Worm (Caenorhabditis elegans) whole organism, L4 larva: Measurements from ENCODE around the gene F57G12.2.

Source experiments
- F10B5.3 ChIP-seq: sonication (generic microtip); optimal IDR thresholded peaks from 2 replicates; lab custom pipeline; 2016; ENCODE audit warnings: mild to moderate bottlenecking, missing genetic modification characterization, missing compliant biosample characterization
- R02D3.7 ChIP-seq: fragments of 150-350 bp; sonication (generic microtip); optimal IDR thresholded peaks from 3 replicates; lab custom pipeline; 2014; ENCODE audit warnings: missing biosample characterization, missing genetic modification characterization
- Y5F2A.4 ChIP-seq: fragments of 200-800 bp; sonication (Bioruptor generic); optimal IDR thresholded peaks from 2 replicates; lab custom pipeline; 2018; ENCODE audit warnings: mild to moderate bottlenecking, missing genetic modification characterization, missing compliant biosample characterization
- Y75B8A.6 ChIP-seq: fragments of 200-800 bp; sonication (Bioruptor generic); IDR thresholded peaks from 2 replicates; pipeline ENCODE4 v1.3.6; 2022; ENCODE audit warnings: missing genetic modification reagents, missing genetic modification characterization, missing compliant biosample characterization
- ZK337.2 ChIP-seq: fragments of 200-800 bp; sonication (Bioruptor generic); IDR thresholded peaks from 2 replicates; pipeline ENCODE4 v1.3.6; 2022; ENCODE audit warnings: missing genetic modification reagents, missing genetic modification characterization, missing compliant biosample characterization
- aha-1 ChIP-seq: fragments of 150-350 bp; peaks from one replicate; lab custom pipeline; 2014; ENCODE audit warnings: missing biosample characterization, missing genetic modification characterization
- arid-1 ChIP-seq: fragments of 200-800 bp; sonication (Bioruptor generic); conservative IDR thresholded peaks from 2 replicates; pipeline ENCODE4 v1.3.6; 2022; ENCODE audit warnings: missing genetic modification reagents, missing genetic modification characterization, missing compliant biosample characterization
- ceh-28 ChIP-seq: fragments of 150-350 bp; optimal IDR thresholded peaks from 2 replicates; lab custom pipeline; 2014; ENCODE audit warnings: missing biosample characterization, missing genetic modification reagents, missing genetic modification characterization
- ceh-32 ChIP-seq: sonication (generic microtip); optimal IDR thresholded peaks from 2 replicates; lab custom pipeline; 2016; ENCODE audit warnings: mild to moderate bottlenecking, missing genetic modification characterization, missing compliant biosample characterization; ENCODE audit not compliant: poor library complexity
- ceh-62 ChIP-seq: sonication (generic microtip); optimal IDR thresholded peaks from 2 replicates; lab custom pipeline; 2017; ENCODE audit warnings: missing biosample characterization, missing genetic modification characterization
- ceh-82 ChIP-seq: sonication (generic microtip); optimal IDR thresholded peaks from 2 replicates; lab custom pipeline; 2017; ENCODE audit warnings: missing biosample characterization, missing genetic modification characterization
- daf-12 ChIP-seq: fragments of 150-350 bp; optimal IDR thresholded peaks from 2 replicates; lab custom pipeline; 2014; ENCODE audit warnings: missing biosample characterization, missing genetic modification reagents, missing genetic modification characterization
- daf-19 ChIP-seq: fragments of 200-800 bp; sonication (Bioruptor generic); conservative IDR thresholded peaks from 2 replicates; pipeline ENCODE4 v1.3.6; 2022; ENCODE audit warnings: missing genetic modification characterization, missing compliant biosample characterization
- daf-8 ChIP-seq: fragments of 200-800 bp; sonication (Bioruptor generic); IDR thresholded peaks from 2 replicates; pipeline ENCODE4 v1.3.6; 2022; ENCODE audit warnings: missing genetic modification characterization, missing compliant biosample characterization
- dpl-1 ChIP-seq: fragments of 150-350 bp; optimal IDR thresholded peaks from 2 replicates; lab custom pipeline; 2014; ENCODE audit warnings: missing biosample characterization, missing genetic modification reagents, missing genetic modification characterization
- egl-43 ChIP-seq: fragments of 200-800 bp; sonication (Bioruptor generic); IDR thresholded peaks from 2 replicates; pipeline ENCODE4 v1.3.6; 2022; ENCODE audit warnings: missing genetic modification reagents, missing genetic modification characterization, missing compliant biosample characterization
- gei-8 ChIP-seq: fragments of 200-800 bp; sonication (Bioruptor generic); optimal IDR thresholded peaks from 2 replicates; lab custom pipeline; 2018; ENCODE audit warnings: mild to moderate bottlenecking, missing genetic modification characterization, missing compliant biosample characterization
- hif-1 ChIP-seq, 2 experiments: sonication (generic microtip); optimal IDR thresholded peaks; 2 replicates each; lab custom pipeline; 2016 to 2017; ENCODE audit warnings: missing compliant biosample characterization in 2 of 2, missing genetic modification characterization in 2 of 2, missing genetic modification reagents in 2 of 2, missing genotype in 2 of 2, mild to moderate bottlenecking in 1 of 2
- hlh-11 ChIP-seq: fragments of 200-800 bp; sonication (Bioruptor generic); optimal IDR thresholded peaks from 2 replicates; lab custom pipeline; 2018; ENCODE audit warnings: mild to moderate bottlenecking, missing genetic modification characterization, missing compliant biosample characterization
- lin-15B ChIP-seq: fragments of 150-350 bp; sonication (generic microtip); optimal IDR thresholded peaks from 3 replicates; lab custom pipeline; 2014; ENCODE audit warnings: missing biosample characterization, missing genetic modification characterization
- lsy-2 ChIP-seq, 2 experiments: fragments of 150-350 bp in 1 of 2; sonication (generic microtip) in 1 of 2; optimal IDR thresholded peaks; 2 replicates each; lab custom pipeline; 2014 to 2017; ENCODE audit warnings: missing biosample characterization in 2 of 2, missing genetic modification characterization in 2 of 2
- mdt-29 ChIP-seq: fragments of 200-800 bp; sonication (Bioruptor generic); IDR thresholded peaks from 2 replicates; pipeline ENCODE4 v1.3.6; 2022; ENCODE audit warnings: missing genetic modification reagents, missing genetic modification characterization, missing compliant biosample characterization
- mes-2 ChIP-seq: sonication (generic microtip); optimal IDR thresholded peaks from 2 replicates; lab custom pipeline; 2016; ENCODE audit warnings: missing genotype, mild to moderate bottlenecking, missing genetic modification characterization, missing compliant biosample characterization; ENCODE audit not compliant: poor library complexity, severe bottlenecking
- mxl-2 ChIP-seq: fragments of 200-800 bp; sonication (Bioruptor generic); conservative IDR thresholded peaks from 2 replicates; pipeline ENCODE4 v1.3.6; 2022; ENCODE audit warnings: missing genetic modification reagents, missing genetic modification characterization, missing compliant biosample characterization
- nhr-10 ChIP-seq: fragments of 150-350 bp; optimal IDR thresholded peaks from 2 replicates; lab custom pipeline; 2014; ENCODE audit warnings: missing biosample characterization, missing genetic modification characterization
- nhr-111 ChIP-seq: fragments of 200-800 bp; sonication (Bioruptor generic); optimal IDR thresholded peaks from 2 replicates; lab custom pipeline; 2018; ENCODE audit warnings: mild to moderate bottlenecking, missing genetic modification characterization, missing compliant biosample characterization
- nhr-42 ChIP-seq: fragments of 200-800 bp; sonication (Bioruptor generic); IDR thresholded peaks from 2 replicates; pipeline ENCODE4 v1.3.6; 2022; ENCODE audit warnings: missing genetic modification characterization, missing compliant biosample characterization
- nhr-76 ChIP-seq: fragments of 150-350 bp; optimal IDR thresholded peaks from 2 replicates; lab custom pipeline; 2014; ENCODE audit warnings: missing biosample characterization, missing genetic modification characterization
- pha-4 ChIP-seq, 2 experiments: fragments of 150-350 bp in 1 of 2; fragments of 200-800 bp in 1 of 2; sonication (Bioruptor generic) in 1 of 2; IDR thresholded peaks in 1 of 2; optimal IDR thresholded peaks in 1 of 2; 2 replicates each; pipeline versions ENCODE4 v1.3.6 to Lab custom; 2014 to 2022; ENCODE audit warnings: missing genetic modification characterization in 2 of 2, missing genetic modification reagents in 2 of 2, missing biosample characterization in 1 of 2, missing compliant biosample characterization in 1 of 2
- rbr-2 ChIP-seq: sonication (generic microtip); optimal IDR thresholded peaks from 2 replicates; lab custom pipeline; 2016; ENCODE audit warnings: missing genotype, missing genetic modification characterization, missing compliant biosample characterization
- saeg-2 ChIP-seq: fragments of 200-800 bp; sonication (Bioruptor generic); IDR thresholded peaks from 2 replicates; pipeline ENCODE4 v1.3.6; 2022; ENCODE audit warnings: missing genetic modification reagents, missing genetic modification characterization, missing compliant biosample characterization
- sdz-12 ChIP-seq: fragments of 200-800 bp; sonication (Bioruptor generic); optimal IDR thresholded peaks from 2 replicates; lab custom pipeline; 2018; ENCODE audit warnings: mild to moderate bottlenecking, missing genetic modification characterization, missing compliant biosample characterization
- set-16 ChIP-seq: fragments of 200-800 bp; sonication (Bioruptor generic); IDR thresholded peaks from 2 replicates; pipeline ENCODE4 v1.3.6; 2022; ENCODE audit warnings: missing genetic modification reagents, missing genetic modification characterization, missing compliant biosample characterization
- snpc-1.2 ChIP-seq: fragments of 200-800 bp; sonication (Bioruptor generic); IDR thresholded peaks from 2 replicates; pipeline ENCODE4 v1.3.6; 2022; ENCODE audit warnings: missing genetic modification reagents, missing genetic modification characterization, missing compliant biosample characterization
- spr-1 ChIP-seq: sonication (generic microtip); optimal IDR thresholded peaks from 2 replicates; lab custom pipeline; 2016; ENCODE audit warnings: mild to moderate bottlenecking, missing genetic modification characterization, missing compliant biosample characterization
- unc-39 ChIP-seq: sonication (generic microtip); optimal IDR thresholded peaks from 2 replicates; lab custom pipeline; 2017; ENCODE audit warnings: missing biosample characterization, missing genetic modification characterization
- unc-62 ChIP-seq, 3 experiments: fragments of 150-350 bp in 1 of 3; sonication (generic microtip); optimal IDR thresholded peaks in 2 of 3; peaks in 1 of 3; 1 replicate in 1 of 3; 2 replicates in 2 of 3; lab custom pipeline; 2014 to 2017; ENCODE audit warnings: missing biosample characterization in 3 of 3, missing genetic modification characterization in 3 of 3, missing genetic modification reagents in 3 of 3, missing genotype in 1 of 3
- zfp-2 ChIP-seq: sonication (generic microtip); optimal IDR thresholded peaks from 2 replicates; lab custom pipeline; 2016; ENCODE audit warnings: mild to moderate bottlenecking, missing genetic modification characterization, missing compliant biosample characterization
- zfp-3 ChIP-seq: fragments of 200-800 bp; sonication (Bioruptor generic); conservative IDR thresholded peaks from 2 replicates; pipeline ENCODE4 v1.3.6; 2022; ENCODE audit warnings: missing genetic modification reagents, missing genetic modification characterization, missing compliant biosample characterization
- zip-2 ChIP-seq: fragments of 150-350 bp; optimal IDR thresholded peaks from 2 replicates; lab custom pipeline; 2014; ENCODE audit warnings: missing biosample characterization, missing genetic modification characterization
- ztf-7 ChIP-seq: fragments of 150-350 bp; optimal IDR thresholded peaks from 2 replicates; lab custom pipeline; 2014; ENCODE audit warnings: missing biosample characterization, missing genetic modification characterization

Gene F57G12.2

DNA sequence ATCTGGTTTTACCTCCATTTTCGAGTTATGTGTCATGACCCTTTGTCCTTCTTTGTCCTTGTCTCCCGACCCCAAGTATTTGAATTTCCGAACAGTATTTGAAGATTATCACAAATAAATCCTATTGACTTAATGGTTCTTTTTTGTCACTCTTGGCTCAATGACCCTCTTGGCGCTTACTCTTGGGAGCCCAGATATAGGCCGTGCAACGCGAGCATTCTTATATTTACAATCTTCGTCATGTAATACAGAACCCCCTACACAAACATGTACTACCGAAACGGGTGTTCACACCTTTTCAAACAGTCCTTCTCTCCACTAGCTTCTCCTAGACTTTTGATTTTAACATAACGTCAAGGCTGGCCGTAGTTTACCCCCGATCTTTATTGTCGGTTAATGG is 16.2 kb downstream of the F57G12.2 start, which contains the start of gene M153.5 (continued):
- TF ChIP-seq nhr-111 (GFP tag; lab: Kevin White, UChicago), result no peak
- no peak for TF ChIP-seq ZK337.2 (GFP tag; lab: Robert Waterston, UW)
- no peak for TF ChIP-seq lin-15B (tag; lab: Kevin White, UChicago)
- no peak for TF ChIP-seq daf-19 (GFP tag; lab: Robert Waterston, UW)
- TF ChIP-seq zfp-2, result no peak

DNA sequence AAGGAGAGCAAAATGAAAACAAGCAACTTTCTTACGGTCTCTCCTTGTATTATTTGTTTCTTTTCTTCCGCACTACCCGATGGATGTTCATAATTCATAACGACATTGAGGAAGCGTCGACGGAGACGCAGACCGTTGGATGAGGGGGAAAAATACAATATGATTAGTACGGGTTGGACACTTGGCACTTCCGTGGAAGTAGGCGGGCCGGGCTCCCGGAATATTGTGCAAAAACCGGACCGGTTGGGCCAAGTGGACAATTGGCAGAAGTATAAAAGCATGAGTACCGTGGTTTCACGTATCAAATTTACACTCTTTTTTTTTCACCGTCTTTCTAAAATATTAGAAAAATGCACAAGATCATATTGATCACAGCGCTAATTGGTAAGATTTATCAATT is 17.3 kb downstream of the F57G12.2 start, which contains the start of gene M153.3:
Gene M153.3, plus strand, starts transcription at position 301 of the 400 bp plus-strand sequence.
- no peak for TF ChIP-seq R02D3.7 (tag; lab: Kevin White, UChicago)
- TF ChIP-seq hif-1 (tag; optimal IDR thresholded peaks at IDR 0.05; lab: Kevin White, UChicago), result no peak
- TF ChIP-seq daf-19 (GFP tag; lab: Robert Waterston, UW), result no peak
- TF ChIP-seq lin-15B (tag; lab: Kevin White, UChicago), result no peak
- TF ChIP-seq Y5F2A.4 (GFP tag; lab: Kevin White, UChicago), result no peak
- TF ChIP-seq arid-1 (GFP tag; lab: Robert Waterston, UW), result no peak
- TF ChIP-seq sdz-12, result no peak
- no peak for TF ChIP-seq hlh-11 (tag; lab: Kevin White, UChicago)

DNA sequence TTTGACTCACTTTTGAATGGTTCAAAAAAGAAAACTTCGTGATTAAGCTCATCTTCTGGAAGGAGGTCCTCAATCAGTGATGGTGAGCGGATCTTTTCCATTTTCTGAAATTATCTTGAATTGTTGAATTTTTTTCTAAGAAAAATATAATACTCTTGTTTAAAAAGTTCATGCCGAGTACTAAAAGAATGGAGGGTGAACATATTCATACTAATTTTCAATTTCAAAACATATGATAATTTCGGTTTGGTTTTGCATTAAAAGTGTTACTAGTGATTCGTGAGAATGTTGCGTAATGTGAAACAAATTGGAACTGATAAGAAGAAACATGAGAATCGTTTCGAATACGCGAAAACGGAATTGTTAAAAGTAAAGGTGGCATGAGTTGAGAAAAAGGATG is 18.8 kb downstream of the F57G12.2 start, which contains the start of gene lyst-1:
Gene lyst-1, minus strand, starts transcription at position 101 of the 400 bp plus-strand sequence.
- TF ChIP-seq zfp-3 (no peak), F10B5.3 (tag; lab: Kevin White, UChicago) (no peak), nhr-111 (GFP tag; lab: Kevin White, UChicago) (no peak), aha-1 (tag; lab: Kevin White, UChicago) (no peak), gei-8 (GFP tag; lab: Kevin White, UChicago) (no peak), pha-4 (GFP tag; IDR thresholded peaks at IDR 0.05; lab: Robert Waterston, UW) (no peak), pha-4 (tag; optimal IDR thresholded peaks at IDR 0.05; lab: Kevin White, UChicago) (no peak), mes-2 (tag; lab: Kevin White, UChicago) (no peak), set-16 (GFP tag; lab: Robert Waterston, UW) (no peak), nhr-10 (tag; lab: Kevin White, UChicago) (no peak), ceh-28 (tag; lab: Kevin White, UChicago) (no peak)

DNA sequence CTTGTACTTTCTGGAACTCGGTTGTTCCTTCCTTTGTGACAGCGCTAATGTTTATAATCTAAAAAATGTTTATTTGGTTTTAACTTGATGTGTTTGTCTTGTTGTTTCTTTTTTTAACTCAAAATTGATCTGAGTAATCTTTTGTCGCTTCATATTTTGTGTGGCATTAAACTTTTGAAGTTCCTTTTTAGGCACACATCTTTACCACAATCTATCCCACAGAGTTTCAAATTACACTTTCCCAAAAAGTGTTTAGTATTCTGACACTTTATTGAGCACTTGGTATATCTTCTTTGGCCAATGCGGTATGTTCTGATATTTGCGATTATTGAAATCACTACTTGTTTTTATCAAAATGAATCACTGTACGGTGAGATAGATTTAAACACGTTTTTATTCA is 34.5 kb downstream of the F57G12.2 start, which contains the start of gene lgc-18:
Gene lgc-18, plus strand, starts transcription at position 301 of the 400 bp plus-strand sequence.
- TF ChIP-seq unc-39 (tag; lab: Kevin White, UChicago) (no peak), daf-12 (tag; lab: Kevin White, UChicago) (no peak), mxl-2 (GFP tag; lab: Robert Waterston, UW) (no peak), ceh-28 (tag; lab: Kevin White, UChicago) (no peak), mes-2 (tag; lab: Kevin White, UChicago) (no peak), saeg-2 (no peak), lsy-2 (tag; optimal IDR thresholded peaks at IDR 0.05; lab: Kevin White, UChicago) (no peak), egl-43 (GFP tag; lab: Robert Waterston, UW) (no peak), daf-8 (GFP tag; lab: Robert Waterston, UW) (no peak), ceh-62 (tag; lab: Kevin White, UChicago) (no peak), zip-2 (tag; lab: Kevin White, UChicago) (no peak), unc-62 (GFP tag; optimal IDR thresholded peaks at IDR 0.05 in 1 of 2; lab: Kevin White, UChicago) (no peak), unc-62 (tag; optimal IDR thresholded peaks at IDR 0.05; lab: Kevin White, UChicago) (no peak), ztf-7 (tag; lab: Kevin White, UChicago) (no peak)
- TF ChIP-seq, all 104 proteins: peak for 0

DNA sequence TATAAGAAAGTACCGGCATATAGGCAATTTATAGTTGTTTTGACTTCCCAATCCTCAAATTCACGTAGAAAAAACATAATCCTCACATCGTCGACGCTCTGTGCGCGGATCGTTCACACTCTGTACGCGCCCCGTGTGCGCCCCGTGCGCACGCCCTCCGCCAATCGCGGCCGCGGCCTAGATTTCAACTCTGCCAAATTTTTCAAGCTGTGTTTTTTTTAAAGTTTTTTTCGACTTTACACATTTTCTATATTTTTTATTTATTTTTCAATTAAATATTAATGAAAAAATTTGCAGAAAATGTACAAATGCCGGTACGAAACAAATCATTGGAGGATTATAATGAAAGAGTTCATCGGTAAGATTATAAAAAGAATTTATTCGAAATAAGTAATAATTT is 36.7 kb downstream of the F57G12.2 start, which contains the start of gene T01H10.11:
Gene T01H10.11, plus strand, starts transcription at position 301 of the 400 bp plus-strand sequence.
- no peak for TF ChIP-seq F10B5.3 (tag; lab: Kevin White, UChicago)
- TF ChIP-seq spr-1 (tag; lab: Kevin White, UChicago), result no peak
- TF ChIP-seq nhr-76 (tag; lab: Kevin White, UChicago), result no peak
- no peak for TF ChIP-seq dpl-1 (GFP tag; lab: Kevin White, UChicago)
- TF ChIP-seq zfp-3, result no peak
- no peak for TF ChIP-seq nhr-42
- no peak for TF ChIP-seq pha-4 (GFP tag; IDR thresholded peaks at IDR 0.05; lab: Robert Waterston, UW)
- no peak for TF ChIP-seq pha-4 (tag; optimal IDR thresholded peaks at IDR 0.05; lab: Kevin White, UChicago)
- TF ChIP-seq zfp-2, result no peak
- no peak for TF ChIP-seq ceh-82 (tag; lab: Kevin White, UChicago)
- TF ChIP-seq hlh-11 (tag; lab: Kevin White, UChicago), result no peak
- TF ChIP-seq snpc-1.2 (GFP tag; lab: Robert Waterston, UW), result no peak
- TF ChIP-seq unc-62 (GFP tag; optimal IDR thresholded peaks at IDR 0.05 in 1 of 2; lab: Kevin White, UChicago), result no peak
- TF ChIP-seq unc-62 (tag; optimal IDR thresholded peaks at IDR 0.05; lab: Kevin White, UChicago), result no peak
- no peak for TF ChIP-seq mdt-29 (GFP tag; lab: Robert Waterston, UW)
- TF ChIP-seq Y75B8A.6 (GFP tag; lab: Robert Waterston, UW), result no peak
- TF ChIP-seq lin-15B (tag; lab: Kevin White, UChicago), result no peak
- TF ChIP-seq rbr-2 (tag; lab: Kevin White, UChicago), result no peak
- no peak for TF ChIP-seq ceh-32
